Fruit fly (Drosophila melanogaster): Measurements from ENCODE around the gene SdhD.

Gene SdhD

dm6 chr3R:23780757-23781156 lies 20.4 kb upstream of the SdhD start (continued):
- TF ChIP-seq CG31441 (GFP tag; IDR thresholded peaks at IDR 0.05) (no peak), Fer3 (tag; optimal IDR thresholded peaks at IDR 0.05) (no peak), CG12236 (GFP tag; optimal IDR thresholded peaks at IDR 0.05) (no peak), D19A (tag; optimal IDR thresholded peaks at IDR 0.05) (no peak), row (GFP tag; IDR thresholded peaks at IDR 0.05) (no peak), fd3F (GFP tag; optimal IDR thresholded peaks at IDR 0.05) (no peak), CG5953 (GFP tag; IDR thresholded peaks at IDR 0.05) (no peak), sd (tag; optimal IDR thresholded peaks at IDR 0.05) (no peak), CG2120 (GFP tag; optimal IDR thresholded peaks at IDR 0.05) (no peak), Lhr (GFP tag; optimal IDR thresholded peaks at IDR 0.05) (no peak), p53 (GFP tag; optimal IDR thresholded peaks at IDR 0.05) (no peak)

dm6 chr3R:23773610-23774364 lies 13.4 kb upstream of the SdhD start, which contains the start of gene CG10208:
Gene CG10208 (minus strand): TSS chr3R:23774127.
- no peak for TF ChIP-seq CG14965 (GFP tag; optimal IDR thresholded peaks at IDR 0.05; ENCODE audit: borderline replicate concordance)
- TF ChIP-seq cwo (GFP tag; optimal IDR thresholded peaks at IDR 0.05) = peak; percentile 73
- TF ChIP-seq tgo (GFP tag; IDR thresholded peaks at IDR 0.05) = no peak
- TF ChIP-seq CG18476 (GFP tag; optimal IDR thresholded peaks at IDR 0.05) = no peak
- TF ChIP-seq CG3726 (GFP tag; IDR thresholded peaks at IDR 0.05) = no peak
- TF ChIP-seq al (GFP tag; IDR thresholded peaks at IDR 0.05) = no peak
- no peak for TF ChIP-seq zfh1 (GFP tag; IDR thresholded peaks at IDR 0.05)
- TF ChIP-seq her (GFP tag; optimal IDR thresholded peaks at IDR 0.05) = no peak
- TF ChIP-seq Rx (GFP tag; IDR thresholded peaks at IDR 0.05) = no peak
- no peak for TF ChIP-seq Dbx (GFP tag; IDR thresholded peaks at IDR 0.05)
- no peak for TF ChIP-seq CG1024 (GFP tag; IDR thresholded peaks at IDR 0.05)
- peak; percentile 54 for TF ChIP-seq Med (GFP tag)
- peak; percentile 18 for TF ChIP-seq pzg (GFP tag; optimal IDR thresholded peaks at IDR 0.05)
- TF ChIP-seq CG9876 (GFP tag; optimal IDR thresholded peaks at IDR 0.05) = no peak
- no peak for TF ChIP-seq CG34422 (GFP tag; IDR thresholded peaks at IDR 0.05)
- TF ChIP-seq CG34376 (GFP tag; optimal IDR thresholded peaks at IDR 0.05) = peak; percentile 26
- TF ChIP-seq Sin3A (optimal IDR thresholded peaks at IDR 0.05) = no peak
- TF ChIP-seq Jarid2 (GFP tag; optimal IDR thresholded peaks at IDR 0.05) = peak; percentile 15
- no peak for TF ChIP-seq CG16815 (GFP tag; optimal IDR thresholded peaks at IDR 0.05)
- TF ChIP-seq CG10431 (GFP tag; optimal IDR thresholded peaks at IDR 0.05) = no peak
- peak; percentile 30; the same call in 1 of the 2 replicates for TF ChIP-seq CG13287 (GFP tag; IDR thresholded peaks at IDR 0.05; ENCODE audit: partially characterized antibody)
- TF ChIP-seq MESR4 (GFP tag; optimal IDR thresholded peaks at IDR 0.05) = no peak
- no peak for TF ChIP-seq Nf-YB (GFP tag; optimal IDR thresholded peaks at IDR 0.05)
- no peak for TF ChIP-seq sisA (GFP tag; IDR thresholded peaks at IDR 0.05)
- TF ChIP-seq Mrtf (GFP tag; IDR thresholded peaks at IDR 0.05) = no peak
- TF ChIP-seq Fer1 (GFP tag; optimal IDR thresholded peaks at IDR 0.05) = peak; percentile 33
- TF ChIP-seq slbo (GFP tag; IDR thresholded peaks at IDR 0.05) = peak; percentile 31; the same call in 1 of the 2 replicates
- TF ChIP-seq Bgb (GFP tag; IDR thresholded peaks at IDR 0.05; ENCODE audit: partially characterized antibody) = peak; percentile 39; the same call in 1 of the 2 replicates
- TF ChIP-seq emc (GFP tag; optimal IDR thresholded peaks at IDR 0.05) = no peak
- TF ChIP-seq amos (GFP tag; IDR thresholded peaks at IDR 0.05; ENCODE audit: partially characterized antibody) = peak; percentile 28; the same call in 1 of the 2 replicates
- TF ChIP-seq h (optimal IDR thresholded peaks at IDR 0.05) = no peak
- peak in 1 of 2 experiments; percentile 64 for TF ChIP-seq Pdp1 (GFP tag; optimal IDR thresholded peaks at IDR 0.05)
- no peak for TF ChIP-seq Vsx1 (GFP tag; optimal IDR thresholded peaks at IDR 0.05)
- no peak for TF ChIP-seq Ssrp (tag; optimal IDR thresholded peaks at IDR 0.05)
- TF ChIP-seq CG31224 (GFP tag; IDR thresholded peaks at IDR 0.05) = no peak
- TF ChIP-seq jumu (GFP tag; optimal IDR thresholded peaks at IDR 0.05) = no peak
- TF ChIP-seq Hey (tag; optimal IDR thresholded peaks at IDR 0.05) = peak; percentile 86
- TF ChIP-seq kay (GFP tag; optimal IDR thresholded peaks at IDR 0.05) = no peak
- no peak for TF ChIP-seq CG7786 (GFP tag; optimal IDR thresholded peaks at IDR 0.05)

All from whole organism, embryonic.